Worm (Caenorhabditis elegans): ENCODE data around the gene tgt-1.

DNA sequence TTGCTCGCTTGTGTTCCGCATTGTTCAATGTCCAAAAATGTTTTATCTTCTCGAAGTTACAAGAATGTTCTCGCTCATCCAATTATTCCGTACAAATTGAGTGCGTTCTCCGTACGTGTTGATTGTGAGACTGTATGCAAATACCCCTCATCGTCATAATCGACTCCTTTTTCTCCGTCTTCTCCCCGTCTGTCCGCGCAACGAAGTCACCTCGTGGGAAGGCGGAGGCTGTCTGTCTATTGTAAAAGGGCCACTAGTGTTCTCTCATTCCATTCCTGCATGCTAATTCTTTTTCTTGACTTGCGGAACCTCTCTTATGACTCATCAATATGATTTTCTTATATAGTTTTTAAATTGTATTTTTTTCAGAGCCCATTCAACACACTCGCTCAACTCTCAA lies 10.6 kb upstream of the tgt-1 start, which contains the start of gene ZK829.9:
- no peak for TF ChIP-seq dao-5 (tag; optimal IDR thresholded peaks at IDR 0.05)
- no peak for TF ChIP-seq him-1 (tag; optimal IDR thresholded peaks at IDR 0.05)
- TF ChIP-seq W03F9.2 (tag; optimal IDR thresholded peaks at IDR 0.05) = no peak
